Fruit fly (Drosophila melanogaster) whole organism, embryonic: ENCODE measurements around the gene Exo70.

Experiments
- Blimp-1 ChIP-seq: fragments of 200-800 bp; sonication (Bioruptor generic); optimal IDR thresholded peaks from 3 replicates; lab custom pipeline; 2018; ENCODE audit warnings: missing biosample characterization, missing genetic modification characterization, mild to moderate bottlenecking, moderate library complexity, missing genetic modification reagents
- CG10147 ChIP-seq: fragments of 200-800 bp; sonication (Bioruptor generic); optimal IDR thresholded peaks from 2 replicates; lab custom pipeline; 2019; ENCODE audit warnings: missing biosample characterization, mild to moderate bottlenecking, missing genetic modification characterization, moderate library complexity
- CG10543 ChIP-seq: fragments of 200-800 bp; sonication (Bioruptor generic); optimal IDR thresholded peaks from 3 replicates; lab custom pipeline; 2017; ENCODE audit warnings: missing biosample characterization, mild to moderate bottlenecking, missing genetic modification characterization, moderate library complexity
- CG11093 ChIP-seq: fragments of 200-800 bp; sonication (Bioruptor generic); IDR thresholded peaks from 3 replicates; pipeline ENCODE4 v1.3.6; 2022; ENCODE audit warnings: missing biosample characterization, missing genetic modification characterization
- CG13624 ChIP-seq: fragments of 200-800 bp; sonication (Bioruptor generic); optimal IDR thresholded peaks from 2 replicates; lab custom pipeline; 2016; ENCODE audit warnings: missing biosample characterization, missing genetic modification characterization
- CG14014 ChIP-seq: fragments of 200-800 bp; sonication (Bioruptor generic); IDR thresholded peaks from 2 replicates; pipeline ENCODE4 v1.3.6; 2022; ENCODE audit warnings: missing biosample characterization, missing genetic modification characterization
- CG14441 ChIP-seq: fragments of 200-800 bp; sonication (Bioruptor generic); IDR thresholded peaks from 2 replicates; pipeline ENCODE4 v1.3.6; 2022; ENCODE audit warnings: missing biosample characterization, missing genetic modification characterization
- CG15601 ChIP-seq: fragments of 200-800 bp; sonication (Bioruptor generic); optimal IDR thresholded peaks from 3 replicates; lab custom pipeline; 2019; ENCODE audit warnings: missing biosample characterization, mild to moderate bottlenecking, missing genetic modification characterization, moderate library complexity
- CG17186 ChIP-seq: fragments of 200-800 bp; sonication (Bioruptor generic); optimal IDR thresholded peaks from 3 replicates; lab custom pipeline; 2017; ENCODE audit warnings: missing biosample characterization, missing genetic modification reagents, missing genetic modification characterization
- CG17361 ChIP-seq: fragments of 200-800 bp; sonication (Bioruptor generic); IDR thresholded peaks from 3 replicates; pipeline ENCODE4 v1.3.6; 2022; ENCODE audit warnings: missing biosample characterization, missing genetic modification characterization
- CG18764 ChIP-seq: fragments of 200-800 bp; sonication (Bioruptor generic); optimal IDR thresholded peaks from 3 replicates; lab custom pipeline; 2016; ENCODE audit warnings: missing biosample characterization, missing genetic modification characterization
- CG3163 ChIP-seq: fragments of 200-800 bp; sonication (Bioruptor generic); optimal IDR thresholded peaks from 3 replicates; lab custom pipeline; 2016; ENCODE audit warnings: missing biosample characterization, missing genetic modification characterization
- CG32532 ChIP-seq: fragments of 200-800 bp; sonication (Bioruptor generic); IDR thresholded peaks from 2 replicates; pipeline ENCODE4 v1.3.6; 2022; ENCODE audit warnings: missing biosample characterization, missing genetic modification characterization
- CG3726 ChIP-seq: fragments of 200-800 bp; sonication (Bioruptor generic); IDR thresholded peaks from 3 replicates; pipeline ENCODE4, ENCODE4 v1.3.6; 2022; ENCODE audit warnings: missing biosample characterization, missing genetic modification characterization
- CG4328 ChIP-seq: fragments of 200-800 bp; sonication (Bioruptor generic); optimal IDR thresholded peaks from 3 replicates; lab custom pipeline; 2017; ENCODE audit warnings: missing biosample characterization, missing genetic modification reagents, missing genetic modification characterization
- CG43689 ChIP-seq: fragments of 200-800 bp; sonication (Bioruptor generic); IDR thresholded peaks from 2 replicates; pipeline ENCODE4 v1.3.6; 2022; ENCODE audit warnings: missing biosample characterization, missing genetic modification characterization
- CG4730 ChIP-seq: fragments of 200-800 bp; sonication (Bioruptor generic); IDR thresholded peaks from 2 replicates; pipeline ENCODE4 v1.3.6; 2022; ENCODE audit warnings: missing biosample characterization, missing genetic modification characterization
- CG5245 ChIP-seq: fragments of 200-800 bp; sonication (Bioruptor generic); optimal IDR thresholded peaks from 3 replicates; lab custom pipeline; 2016; ENCODE audit warnings: missing biosample characterization, missing genetic modification characterization
- CG7786 ChIP-seq: fragments of 200-800 bp; sonication (Bioruptor generic); optimal IDR thresholded peaks from 2 replicates; lab custom pipeline; 2016; ENCODE audit warnings: missing biosample characterization, missing genetic modification characterization
- CG7963 ChIP-seq: fragments of 200-800 bp; sonication (Bioruptor generic); IDR thresholded peaks from 3 replicates; pipeline ENCODE4 v1.3.6; 2022; ENCODE audit warnings: missing biosample characterization, missing genetic modification characterization; ENCODE audit not compliant: partially characterized antibody
- CG8388 ChIP-seq: fragments of 200-800 bp; sonication (Bioruptor generic); optimal IDR thresholded peaks from 2 replicates; lab custom pipeline; 2019; ENCODE audit warnings: missing biosample characterization, mild to moderate bottlenecking, missing genetic modification characterization, moderate library complexity
- CG8944 ChIP-seq: fragments of 200-800 bp; sonication (Bioruptor generic); optimal IDR thresholded peaks from 3 replicates; lab custom pipeline; 2016; ENCODE audit warnings: missing biosample characterization, missing genetic modification characterization
- CG9609 ChIP-seq: fragments of 200-800 bp; sonication (Bioruptor generic); optimal IDR thresholded peaks from 3 replicates; lab custom pipeline; 2016; ENCODE audit warnings: missing biosample characterization, missing genetic modification characterization
- CG9876 ChIP-seq: fragments of 200-800 bp; sonication (Bioruptor generic); optimal IDR thresholded peaks from 2 replicates; lab custom pipeline; 2016; ENCODE audit warnings: missing biosample characterization, missing genetic modification characterization
- CG9932 ChIP-seq: fragments of 200-800 bp; sonication (Bioruptor generic); IDR thresholded peaks from 2 replicates; pipeline ENCODE4 v1.3.6; 2022; ENCODE audit warnings: missing biosample characterization, missing genetic modification characterization
- Dip3 ChIP-seq: fragments of 200-800 bp; sonication (Bioruptor generic); optimal IDR thresholded peaks from 3 replicates; lab custom pipeline; 2016; ENCODE audit warnings: missing biosample characterization, missing genetic modification characterization
- Dll ChIP-seq: fragments of 200-800 bp; sonication (Bioruptor generic); IDR thresholded peaks from 4 replicates; pipeline ENCODE4 v1.3.6; 2022; ENCODE audit warnings: missing biosample characterization, missing genetic modification characterization; ENCODE audit not compliant: partially characterized antibody
- Ets65A ChIP-seq: fragments of 200-800 bp; sonication (Bioruptor generic); peaks from one replicate; lab custom pipeline; 2016; ENCODE audit warnings: missing biosample characterization, missing genetic modification characterization
- NC2α ChIP-seq: fragments of 200-800 bp; sonication (Bioruptor generic); optimal IDR thresholded peaks from 2 replicates; lab custom pipeline; 2016; ENCODE audit warnings: missing biosample characterization, missing genetic modification characterization
- Taf1 ChIP-seq: fragments of 200-800 bp; sonication (Bioruptor generic); IDR thresholded peaks from 2 replicates; pipeline ENCODE4 v1.3.6; 2022; ENCODE audit warnings: missing biosample characterization, missing genetic modification characterization
- Trl ChIP-seq, 3 experiments: fragments of >200 bp in 2 of 3; fragments of 200-800 bp in 1 of 3; sonication (Bioruptor generic) in 1 of 3; optimal IDR thresholded peaks; 2 replicates in 1 of 3; 3 replicates in 2 of 3; lab custom pipeline; 2016 to 2017; ENCODE audit warnings: missing biosample characterization in 1 of 3, missing genetic modification characterization in 1 of 3
- ash1 ChIP-seq: fragments of 200-800 bp; sonication (Bioruptor generic); optimal IDR thresholded peaks from 2 replicates; lab custom pipeline; 2018; ENCODE audit warnings: missing biosample characterization, mild to moderate bottlenecking, missing genetic modification characterization
- bbx ChIP-seq: fragments of 200-800 bp; sonication (Bioruptor generic); IDR thresholded peaks from 2 replicates; pipeline ENCODE4 v1.3.6; 2022; ENCODE audit warnings: missing biosample characterization, missing genetic modification characterization; ENCODE audit not compliant: partially characterized antibody
- fd64A ChIP-seq: fragments of 200-800 bp; sonication (Bioruptor generic); optimal IDR thresholded peaks from 3 replicates; lab custom pipeline; 2018; ENCODE audit warnings: missing biosample characterization, mild to moderate bottlenecking, missing genetic modification characterization
- gem ChIP-seq: fragments of 200-800 bp; sonication (Bioruptor generic); optimal IDR thresholded peaks from 2 replicates; lab custom pipeline; 2019; ENCODE audit warnings: missing biosample characterization, mild to moderate bottlenecking, missing genetic modification characterization, moderate library complexity
- ind ChIP-seq: fragments of 200-800 bp; sonication (Bioruptor generic); optimal IDR thresholded peaks from 3 replicates; lab custom pipeline; 2016; ENCODE audit warnings: missing biosample characterization, missing genetic modification characterization
- luna ChIP-seq: fragments of 200-800 bp; sonication (Bioruptor generic); optimal IDR thresholded peaks from 2 replicates; lab custom pipeline; 2016; ENCODE audit warnings: missing biosample characterization, missing genetic modification characterization
- prd ChIP-seq, 3 experiments: fragments of >200 bp in 2 of 3; fragments of 200-800 bp in 1 of 3; sonication (Bioruptor generic) in 1 of 3; optimal IDR thresholded peaks in 2 of 3; IDR thresholded peaks in 1 of 3; 2 replicates in 2 of 3; 3 replicates in 1 of 3; pipeline versions ENCODE4 v1.3.6 to Lab custom; 2017 to 2022; ENCODE audit warnings: missing biosample characterization in 1 of 3, missing genetic modification characterization in 1 of 3
- salm ChIP-seq: fragments of 200-800 bp; sonication (Bioruptor generic); optimal IDR thresholded peaks from 2 replicates; lab custom pipeline; 2018; ENCODE audit warnings: missing biosample characterization, mild to moderate bottlenecking, missing genetic modification characterization
- schlank ChIP-seq: fragments of 200-800 bp; sonication (Bioruptor generic); optimal IDR thresholded peaks from 2 replicates; lab custom pipeline; 2018; ENCODE audit warnings: missing biosample characterization, mild to moderate bottlenecking, missing genetic modification characterization
- sim ChIP-seq: fragments of 200-800 bp; sonication (Bioruptor generic); IDR thresholded peaks from 2 replicates; pipeline ENCODE4 v1.3.6; 2022; ENCODE audit warnings: missing biosample characterization, missing genetic modification characterization
- sima ChIP-seq: fragments of 200-800 bp; sonication (Bioruptor generic); optimal IDR thresholded peaks from 2 replicates; lab custom pipeline; 2016; ENCODE audit warnings: missing biosample characterization, missing genetic modification characterization
- slbo ChIP-seq: fragments of 200-800 bp; sonication (Bioruptor generic); IDR thresholded peaks from 2 replicates; pipeline ENCODE4 v1.3.6; 2022; ENCODE audit warnings: missing biosample characterization, missing genetic modification characterization
- slp2 ChIP-seq: fragments of 200-800 bp; sonication (Bioruptor generic); optimal IDR thresholded peaks from 2 replicates; lab custom pipeline; 2016; ENCODE audit warnings: missing biosample characterization, missing genetic modification characterization
- sob ChIP-seq: fragments of 200-800 bp; sonication (Bioruptor generic); IDR thresholded peaks from 2 replicates; pipeline ENCODE4 v1.3.6; 2022; ENCODE audit warnings: missing biosample characterization, missing genetic modification characterization
- tgo ChIP-seq: fragments of 200-800 bp; sonication (Bioruptor generic); IDR thresholded peaks from 3 replicates; pipeline ENCODE4 v1.3.6; 2022; ENCODE audit warnings: missing biosample characterization, missing genetic modification characterization
- tin ChIP-seq: fragments of 200-800 bp; sonication (Bioruptor generic); optimal IDR thresholded peaks from 3 replicates; lab custom pipeline; 2016; ENCODE audit warnings: missing biosample characterization, missing genetic modification characterization
- vvl ChIP-seq: fragments of 200-800 bp; sonication (Bioruptor generic); IDR thresholded peaks from 2 replicates; pipeline ENCODE4 v1.3.6; 2022; ENCODE audit warnings: missing biosample characterization, missing genetic modification characterization
- wor ChIP-seq: fragments of 200-800 bp; sonication (Bioruptor generic); IDR thresholded peaks from 2 replicates; pipeline ENCODE4 v1.3.6; 2022; ENCODE audit warnings: missing biosample characterization, missing genetic modification characterization

Gene Exo70

DNA sequence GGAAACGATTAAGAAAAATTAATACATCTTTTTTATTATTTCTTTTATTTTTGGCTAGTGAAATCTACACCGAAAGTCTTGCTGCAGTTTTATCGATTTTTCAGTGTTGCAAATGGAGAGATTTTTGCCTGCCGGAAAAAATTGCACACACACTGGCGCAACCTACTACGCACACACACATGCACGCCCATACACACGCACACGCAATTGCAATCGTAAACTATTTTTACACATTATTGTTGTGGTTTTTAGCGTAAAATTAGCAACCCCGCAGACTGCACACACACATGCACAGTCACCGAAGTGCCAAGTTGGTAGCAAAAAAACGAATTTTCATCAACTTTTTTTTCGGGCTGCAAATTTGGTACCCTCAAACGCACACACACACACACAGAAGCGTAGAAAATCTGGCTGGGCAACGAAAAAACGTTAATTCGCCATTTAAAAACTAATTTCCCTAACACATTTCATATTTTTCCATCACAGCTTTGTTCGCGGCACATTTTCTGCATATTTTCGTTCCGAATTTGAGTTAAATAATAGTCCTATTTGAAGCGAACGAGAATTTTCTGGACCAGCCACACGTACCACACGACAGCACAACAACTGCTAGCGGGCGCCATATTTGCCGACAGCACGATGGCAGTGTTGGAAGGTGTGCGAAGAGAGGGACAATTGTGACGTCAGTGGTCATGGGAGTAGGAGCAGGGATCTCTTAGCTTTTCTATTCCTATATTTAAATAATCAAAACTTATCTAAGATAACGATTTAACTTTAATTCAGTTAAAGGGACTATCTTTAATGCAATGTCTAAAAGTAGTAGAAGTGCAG lies 30.3 kb downstream of the Exo70 start, which contains the start of gene Unr (continued):
- TF ChIP-seq CG10543: peak; percentile 78
- peak; percentile 51 for TF ChIP-seq CG15601
- TF ChIP-seq schlank: peak; percentile 71
- peak; percentile 76 for TF ChIP-seq tgo (GFP tag; lab: Robert Waterston, UW)
- TF ChIP-seq CG14441 (GFP tag; lab: Robert Waterston, UW): peak; percentile 73
- TF ChIP-seq ash1: peak; percentile 75
- peak; percentile 77 for TF ChIP-seq CG14014 (GFP tag; lab: Robert Waterston, UW)
- peak; percentile 96 for TF ChIP-seq Ets65A (GFP tag; lab: Kevin White, UChicago)
- TF ChIP-seq CG10147: peak; percentile 37
- peak; percentile 72 for TF ChIP-seq CG4730 (GFP tag; lab: Robert Waterston, UW)
- TF ChIP-seq CG17361: peak; percentile 92
- TF ChIP-seq salm (tag; lab: Kevin White, UChicago): peak; percentile 16
- peak; percentile 74; the same call in 1 of the 2 replicates for TF ChIP-seq Taf1
- peak; percentile 71 for TF ChIP-seq tin (GFP tag; lab: Kevin White, UChicago)
- TF ChIP-seq CG9876: peak; percentile 70
- TF ChIP-seq ind (GFP tag; lab: Kevin White, UChicago): peak; percentile 80
- peak; percentile 85 for TF ChIP-seq sob
- TF ChIP-seq CG7963 (GFP tag; lab: Robert Waterston, UW): no peak
- peak; percentile 93 for TF ChIP-seq CG32532 (GFP tag; lab: Robert Waterston, UW)
- TF ChIP-seq prd (optimal IDR thresholded peaks at IDR 0.05; lab: Kevin White, UChicago): no peak
- peak; percentile 83 for TF ChIP-seq prd (GFP tag; IDR thresholded peaks at IDR 0.05; lab: Robert Waterston, UW)
- no peak for TF ChIP-seq CG3726 (GFP tag; lab: Robert Waterston, UW)
- TF ChIP-seq Dll: no peak
- no peak for TF ChIP-seq CG17186 (GFP tag; lab: Kevin White, UChicago)
- no peak; the same call in 1 of the 2 replicates for TF ChIP-seq CG43689 (GFP tag; lab: Robert Waterston, UW)
- peak; percentile 74 for TF ChIP-seq CG9609 (GFP tag; lab: Kevin White, UChicago)
- TF ChIP-seq sima (GFP tag; lab: Kevin White, UChicago): peak; percentile 5
- no peak for TF ChIP-seq fd64A (GFP tag; lab: Kevin White, UChicago)
- TF ChIP-seq CG18764 (GFP tag; lab: Kevin White, UChicago): peak; percentile 34
- TF ChIP-seq wor (GFP tag; lab: Robert Waterston, UW): no peak
- peak; percentile 89 for TF ChIP-seq slbo (GFP tag; lab: Robert Waterston, UW)
- TF ChIP-seq Trl (optimal IDR thresholded peaks at IDR 0.05; lab: Kevin White, UChicago): no peak
- peak; percentile 75 for TF ChIP-seq Trl (GFP tag; optimal IDR thresholded peaks at IDR 0.05; lab: Kevin White, UChicago)
- peak; percentile 94 for TF ChIP-seq vvl (GFP tag; lab: Robert Waterston, UW)
- no peak for TF ChIP-seq bbx (GFP tag; lab: Robert Waterston, UW)
- peak; percentile 72 for TF ChIP-seq CG8944 (GFP tag; lab: Kevin White, UChicago)
- peak; percentile 44; the same call in 1 of the 2 replicates for TF ChIP-seq sim (GFP tag; lab: Robert Waterston, UW)
- TF ChIP-seq slp2: peak; percentile 76
- peak; percentile 84 for TF ChIP-seq Dip3 (GFP tag; lab: Kevin White, UChicago)
- TF ChIP-seq CG4328 (GFP tag; lab: Kevin White, UChicago): peak; percentile 75
- TF ChIP-seq gem (tag; lab: Kevin White, UChicago): peak; percentile 83
- peak; percentile 87 for TF ChIP-seq CG7786
- TF ChIP-seq CG8388 (GFP tag; lab: Kevin White, UChicago): peak; percentile 66
- 0 out of 3 replicates have a peak, but pooled peaks have one; percentile 24 for TF ChIP-seq CG11093 (GFP tag; lab: Robert Waterston, UW)
- TF ChIP-seq CG3163 (GFP tag; lab: Kevin White, UChicago): peak; percentile 62
- peak; percentile 48 for TF ChIP-seq NC2α (GFP tag; lab: Kevin White, UChicago)
- peak; percentile 55 for TF ChIP-seq luna (GFP tag; lab: Kevin White, UChicago)
- peak; percentile 79 for TF ChIP-seq CG5245 (GFP tag; lab: Kevin White, UChicago)
- TF ChIP-seq CG9932: peak; percentile 89
- TF ChIP-seq CG13624: peak; percentile 85
- TF ChIP-seq Blimp-1 (GFP tag; lab: Kevin White, UChicago): peak; percentile 58
